Worm (Caenorhabditis elegans): ENCODE results near the gene R08A2.2.
A peak's percentile ranks its signal among the peaks of the same experiment; 100 is the strongest.

R08A2.2 gene

DNA sequence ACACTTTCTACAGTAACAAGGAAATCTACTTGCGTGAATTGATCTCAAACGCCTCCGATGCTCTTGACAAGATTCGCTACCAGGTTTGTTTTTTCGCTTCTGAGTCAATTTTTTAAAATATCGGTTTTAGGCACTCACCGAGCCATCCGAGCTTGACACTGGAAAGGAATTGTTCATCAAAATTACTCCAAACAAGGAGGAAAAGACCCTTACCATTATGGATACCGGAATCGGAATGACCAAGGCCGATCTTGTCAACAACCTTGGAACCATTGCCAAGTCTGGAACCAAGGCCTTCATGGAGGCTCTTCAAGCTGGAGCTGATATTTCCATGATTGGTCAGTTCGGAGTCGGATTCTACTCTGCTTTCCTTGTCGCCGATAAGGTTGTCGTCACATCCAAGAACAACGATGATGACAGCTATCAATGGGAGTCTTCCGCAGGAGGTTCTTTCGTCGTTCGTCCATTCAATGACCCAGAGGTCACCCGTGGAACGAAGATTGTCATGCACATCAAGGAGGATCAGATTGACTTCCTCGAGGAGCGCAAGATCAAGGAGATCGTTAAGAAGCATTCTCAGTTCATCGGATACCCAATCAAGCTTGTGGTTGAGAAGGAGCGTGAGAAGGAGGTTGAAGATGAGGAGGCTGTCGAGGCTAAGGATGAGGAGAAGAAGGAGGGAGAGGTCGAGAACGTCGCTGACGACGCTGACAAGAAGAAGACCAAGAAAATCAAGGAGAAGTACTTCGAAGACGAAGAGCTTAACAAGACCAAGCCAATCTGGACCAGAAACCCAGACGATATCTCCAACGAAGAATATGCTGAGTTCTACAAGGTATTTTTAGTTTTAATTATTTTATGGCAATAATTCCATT is 29.0 kb downstream of the R08A2.2 start (continued):
- TF ChIP-seq lin-39 (tag; optimal IDR thresholded peaks at IDR 0.05) (no peak), pha-4 (GFP tag; IDR thresholded peaks at IDR 0.05) (peak; percentile 24; the same call in 1 of the 2 replicates), pha-4 (tag; optimal IDR thresholded peaks at IDR 0.05) (no peak), F37D6.2 (tag; optimal IDR thresholded peaks at IDR 0.05) (no peak), lim-7 (GFP tag; IDR thresholded peaks at IDR 0.05) (0 out of 2 replicates have a peak, but pooled peaks have one; percentile 70), T26A8.4 (GFP tag; IDR thresholded peaks at IDR 0.05) (no peak), Y75B8A.6 (GFP tag; IDR thresholded peaks at IDR 0.05) (no peak), unc-39 (tag; optimal IDR thresholded peaks at IDR 0.05) (no peak), mdl-1 (tag; optimal IDR thresholded peaks at IDR 0.05) (no peak), snpc-4 (tag; optimal IDR thresholded peaks at IDR 0.05) (no peak), ama-1 (optimal IDR thresholded peaks at IDR 0.05) (peak; percentile 84), daf-19 (GFP tag; conservative IDR thresholded peaks at IDR 0.05) (no peak), Y48G9A.11 (GFP tag; IDR thresholded peaks at IDR 0.05) (no peak), nhr-111 (GFP tag; optimal IDR thresholded peaks at IDR 0.05) (no peak), fkh-10 (GFP tag; optimal IDR thresholded peaks at IDR 0.05) (no peak), nhr-25 (tag; optimal IDR thresholded peaks at IDR 0.05; ENCODE audit: borderline replicate concordance, insufficient read depth) (no peak), ceh-20 (GFP tag; IDR thresholded peaks at IDR 0.05) (no peak), aly-2 (tag; optimal IDR thresholded peaks at IDR 0.05) (no peak), dmd-8 (GFP tag; IDR thresholded peaks at IDR 0.05) (no peak), egl-27 (tag; optimal IDR thresholded peaks at IDR 0.05) (no peak), dmd-9 (GFP tag; IDR thresholded peaks at IDR 0.05) (no peak), tra-1 (GFP tag; IDR thresholded peaks at IDR 0.05) (no peak), mep-1 (tag; optimal IDR thresholded peaks at IDR 0.05) (peak; percentile 27), set-16 (GFP tag; IDR thresholded peaks at IDR 0.05) (peak; percentile 21; the same call in 1 of the 2 replicates), arid-1 (GFP tag; conservative IDR thresholded peaks at IDR 0.05) (no peak), jun-1 (tag; optimal IDR thresholded peaks at IDR 0.05) (no peak), lin-1 (GFP tag; IDR thresholded peaks at IDR 0.05) (no peak), duxl-1 (tag; optimal IDR thresholded peaks at IDR 0.05; ENCODE audit: poor library complexity) (no peak), sdz-12 (GFP tag; optimal IDR thresholded peaks at IDR 0.05) (no peak), mdt-29 (GFP tag; IDR thresholded peaks at IDR 0.05) (no peak), hlh-11 (tag; optimal IDR thresholded peaks at IDR 0.05) (no peak), unc-130 (GFP tag; optimal IDR thresholded peaks at IDR 0.05) (no peak), nhr-76 (tag; optimal IDR thresholded peaks at IDR 0.05) (no peak), ZK337.2 (GFP tag; IDR thresholded peaks at IDR 0.05) (no peak), ctbp-1 (GFP tag; IDR thresholded peaks at IDR 0.05) (no peak), cey-2 (tag; optimal IDR thresholded peaks at IDR 0.05; ENCODE audit: borderline replicate concordance, insufficient read depth) (no peak), lsy-2 (tag; optimal IDR thresholded peaks at IDR 0.05) (peak in 1 of 2 experiments; percentile 9), lin-13 (GFP tag; optimal IDR thresholded peaks at IDR 0.05) (no peak), attf-4 (tag; optimal IDR thresholded peaks at IDR 0.05) (no peak), spr-3 (GFP tag; optimal IDR thresholded peaks at IDR 0.05) (no peak)

All from whole organism, L4 larva.